Fruit fly (Drosophila melanogaster) whole organism, prepupa: ENCODE results near the gene Sar1.

ENCODE experiments used
- CG10669 ChIP-seq: fragments of 200-800 bp; sonication (Bioruptor generic); optimal IDR thresholded peaks from 3 replicates; lab custom pipeline; 2018; ENCODE audit warnings: missing biosample characterization, mild to moderate bottlenecking, missing genetic modification characterization, moderate library complexity
- CG11294 ChIP-seq: fragments of 200-800 bp; sonication (Bioruptor generic); IDR thresholded peaks from 2 replicates; pipeline ENCODE4 v1.3.6; 2022; ENCODE audit warnings: missing biosample characterization, missing genetic modification characterization
- CG11762 ChIP-seq: fragments of 200-800 bp; sonication (Bioruptor generic); optimal IDR thresholded peaks from 3 replicates; lab custom pipeline; 2016; ENCODE audit warnings: missing biosample characterization, missing genetic modification characterization; ENCODE audit not compliant: insufficient read depth
- CG11902 ChIP-seq: fragments of 200-800 bp; sonication (Bioruptor generic); optimal IDR thresholded peaks from 3 replicates; lab custom pipeline; 2016; ENCODE audit warnings: missing biosample characterization, missing genetic modification characterization
- CG15336 ChIP-seq: fragments of 200-800 bp; sonication (Bioruptor generic); IDR thresholded peaks from 2 replicates; pipeline ENCODE4 v1.3.6; 2022; ENCODE audit warnings: missing biosample characterization, missing genetic modification characterization
- CG1621 ChIP-seq: fragments of 200-800 bp; sonication (Bioruptor generic); optimal IDR thresholded peaks from 3 replicates; lab custom pipeline; 2018; ENCODE audit warnings: missing biosample characterization, mild to moderate bottlenecking, missing genetic modification characterization
- CG16779 ChIP-seq: fragments of 200-800 bp; sonication (Bioruptor generic); optimal IDR thresholded peaks from 3 replicates; lab custom pipeline; 2017; ENCODE audit warnings: missing biosample characterization, mild to moderate bottlenecking, missing genetic modification characterization
- CG31627 ChIP-seq: fragments of 200-800 bp; sonication (Bioruptor generic); optimal IDR thresholded peaks from 3 replicates; lab custom pipeline; 2016; ENCODE audit warnings: missing biosample characterization, missing genetic modification characterization
- CG3919 ChIP-seq: fragments of 200-800 bp; sonication (Bioruptor generic); optimal IDR thresholded peaks from 3 replicates; lab custom pipeline; 2016; ENCODE audit warnings: missing biosample characterization, missing genetic modification characterization
- CG6163 ChIP-seq: fragments of 200-800 bp; sonication (Bioruptor generic); IDR thresholded peaks from 3 replicates; pipeline ENCODE4 v1.3.6; 2022; ENCODE audit warnings: missing biosample characterization, missing genetic modification characterization
- CG6808 ChIP-seq: fragments of 200-800 bp; sonication (Bioruptor generic); optimal IDR thresholded peaks from 3 replicates; lab custom pipeline; 2017; ENCODE audit warnings: missing biosample characterization, missing genetic modification characterization, mild to moderate bottlenecking, moderate library complexity, missing genetic modification reagents
- CG7368 ChIP-seq: fragments of 200-800 bp; sonication (Bioruptor generic); optimal IDR thresholded peaks from 3 replicates; lab custom pipeline; 2016; ENCODE audit warnings: missing biosample characterization, missing genetic modification characterization
- CG8119 ChIP-seq: fragments of 200-800 bp; sonication (Bioruptor generic); IDR thresholded peaks from 3 replicates; pipeline ENCODE4 v1.3.6; 2022; ENCODE audit warnings: missing biosample characterization, missing genetic modification characterization
- CG8319 ChIP-seq: fragments of 200-800 bp; sonication (Bioruptor generic); optimal IDR thresholded peaks from 3 replicates; lab custom pipeline; 2016; ENCODE audit warnings: missing biosample characterization, missing genetic modification characterization
- CG9139 ChIP-seq: fragments of 200-800 bp; sonication (Bioruptor generic); optimal IDR thresholded peaks from 3 replicates; lab custom pipeline; 2017; ENCODE audit warnings: missing biosample characterization, mild to moderate bottlenecking, missing genetic modification characterization
- Eip78C ChIP-seq: fragments of 200-800 bp; sonication (Bioruptor generic); peaks from one replicate; lab custom pipeline; 2016; ENCODE audit warnings: missing biosample characterization, missing genetic modification characterization
- Eip93F ChIP-seq: fragments of 200-800 bp; sonication (Bioruptor generic); optimal IDR thresholded peaks from 2 replicates; lab custom pipeline; 2016; ENCODE audit warnings: missing biosample characterization, mild to moderate bottlenecking, missing genetic modification characterization
- Ets96B ChIP-seq: fragments of 200-800 bp; optimal IDR thresholded peaks from 2 replicates; lab custom pipeline; 2019; ENCODE audit warnings: missing biosample characterization, mild to moderate bottlenecking, missing genetic modification characterization, moderate library complexity
- Gug ChIP-seq: fragments of 200-800 bp; sonication (Bioruptor generic); IDR thresholded peaks from 2 replicates; pipeline ENCODE4 v1.3.6; 2022; ENCODE audit warnings: missing biosample characterization, missing genetic modification characterization
- Hr39 ChIP-seq: fragments of 200-800 bp; sonication (Bioruptor generic); optimal IDR thresholded peaks from 2 replicates; lab custom pipeline; 2016; ENCODE audit warnings: missing biosample characterization, missing genetic modification characterization
- Hr4 ChIP-seq: fragments of 200-800 bp; sonication (Bioruptor generic); optimal IDR thresholded peaks from 3 replicates; lab custom pipeline; 2016; ENCODE audit warnings: missing biosample characterization, missing genetic modification characterization
- Met ChIP-seq: fragments of 200-800 bp; sonication (Bioruptor generic); optimal IDR thresholded peaks from 3 replicates; lab custom pipeline; 2016; ENCODE audit warnings: missing biosample characterization, missing genetic modification characterization
- OdsH ChIP-seq: fragments of 200-800 bp; sonication (Bioruptor generic); optimal IDR thresholded peaks from 3 replicates; lab custom pipeline; 2016; ENCODE audit warnings: missing biosample characterization, missing genetic modification characterization
- Sox102F ChIP-seq: fragments of 200-800 bp; sonication (Bioruptor generic); optimal IDR thresholded peaks from 2 replicates; lab custom pipeline; 2016; ENCODE audit warnings: missing biosample characterization, mild to moderate bottlenecking, missing genetic modification characterization
- Sox14 ChIP-seq: fragments of 200-800 bp; sonication (Bioruptor generic); optimal IDR thresholded peaks from 3 replicates; lab custom pipeline; 2016; ENCODE audit warnings: missing biosample characterization, missing genetic modification characterization
- acj6 ChIP-seq: fragments of 200-800 bp; sonication (Bioruptor generic); optimal IDR thresholded peaks from 3 replicates; lab custom pipeline; 2016; ENCODE audit warnings: missing biosample characterization, missing genetic modification characterization
- cyc ChIP-seq: fragments of 200-800 bp; sonication (Bioruptor generic); optimal IDR thresholded peaks from 3 replicates; lab custom pipeline; 2016; ENCODE audit warnings: missing biosample characterization, missing genetic modification characterization
- dac ChIP-seq: fragments of 200-800 bp; sonication (Bioruptor generic); optimal IDR thresholded peaks from 2 replicates; lab custom pipeline; 2017; ENCODE audit warnings: missing biosample characterization, mild to moderate bottlenecking, missing genetic modification characterization
- dsx ChIP-seq: fragments of 200-800 bp; optimal IDR thresholded peaks from 3 replicates; lab custom pipeline; 2019; ENCODE audit warnings: missing biosample characterization, mild to moderate bottlenecking, missing genetic modification characterization, moderate library complexity; ENCODE audit not compliant: poor library complexity, severe bottlenecking
- eg ChIP-seq: fragments of 200-800 bp; sonication (Bioruptor generic); IDR thresholded peaks from 3 replicates; pipeline ENCODE4 v1.3.6; 2022; ENCODE audit warnings: missing biosample characterization, missing genetic modification characterization
- esn ChIP-seq: fragments of 200-800 bp; sonication (Bioruptor generic); optimal IDR thresholded peaks from 2 replicates; lab custom pipeline; 2016; ENCODE audit warnings: missing biosample characterization, mild to moderate bottlenecking, missing genetic modification characterization, moderate library complexity
- fd59A ChIP-seq: fragments of 200-800 bp; sonication (Bioruptor generic); optimal IDR thresholded peaks from 2 replicates; lab custom pipeline; 2017; ENCODE audit warnings: missing biosample characterization, mild to moderate bottlenecking, missing genetic modification characterization, missing genetic modification reagents
- lz ChIP-seq: fragments of 200-800 bp; sonication (Bioruptor generic); optimal IDR thresholded peaks from 3 replicates; lab custom pipeline; 2016; ENCODE audit warnings: missing biosample characterization, missing genetic modification characterization
- net ChIP-seq: fragments of 200-800 bp; sonication (Bioruptor generic); optimal IDR thresholded peaks from 3 replicates; lab custom pipeline; 2016; ENCODE audit warnings: missing biosample characterization, missing genetic modification characterization
- pdm3 ChIP-seq: fragments of 200-800 bp; sonication (Bioruptor generic); optimal IDR thresholded peaks from 3 replicates; lab custom pipeline; 2016; ENCODE audit warnings: missing biosample characterization, missing genetic modification characterization
- spab ChIP-seq: fragments of 200-800 bp; sonication (Bioruptor generic); optimal IDR thresholded peaks from 2 replicates; lab custom pipeline; 2017; ENCODE audit warnings: missing biosample characterization, mild to moderate bottlenecking, missing genetic modification characterization, missing genetic modification reagents
- ss ChIP-seq, 2 experiments: fragments of 200-800 bp; sonication (Bioruptor generic); optimal IDR thresholded peaks; 2 replicates in 1 of 2; 3 replicates in 1 of 2; lab custom pipeline; 2017 to 2018; ENCODE audit warnings: mild to moderate bottlenecking in 2 of 2, missing biosample characterization in 2 of 2, missing genetic modification characterization in 2 of 2, moderate library complexity in 1 of 2
- svp ChIP-seq: fragments of 200-800 bp; sonication (Bioruptor generic); peaks from one replicate; lab custom pipeline; 2016; ENCODE audit warnings: missing biosample characterization, missing genetic modification characterization
- topi ChIP-seq: fragments of 200-800 bp; sonication (Bioruptor generic); optimal IDR thresholded peaks from 3 replicates; lab custom pipeline; 2016; ENCODE audit warnings: missing biosample characterization, missing genetic modification characterization
- vri ChIP-seq: fragments of 200-800 bp; sonication (Bioruptor generic); optimal IDR thresholded peaks from 3 replicates; lab custom pipeline; 2016; ENCODE audit warnings: missing biosample characterization, mild to moderate bottlenecking, missing genetic modification characterization

The Sar1 gene

dm6 chr3R:22339510-22339909 is 17.0 kb upstream of the Sar1 start (continued):
- TF ChIP-seq Gug (GFP tag; lab: Robert Waterston, UW): 0 out of 2 replicates have a peak, but pooled peaks have one; percentile 12
- TF ChIP-seq CG1621 (tag; lab: Kevin White, UChicago): peak; percentile 58
- TF ChIP-seq dac (GFP tag; lab: Kevin White, UChicago): no peak
- TF ChIP-seq CG8119 (GFP tag; lab: Robert Waterston, UW): peak; percentile 51; the same call in 1 of the 3 replicates
- TF ChIP-seq CG10669: peak; percentile 72
- peak; percentile 30 for TF ChIP-seq vri (GFP tag; lab: Kevin White, UChicago)
- TF ChIP-seq pdm3 (GFP tag; lab: Kevin White, UChicago): peak; percentile 64
- peak; percentile 68 for TF ChIP-seq cyc (GFP tag; lab: Kevin White, UChicago)
- TF ChIP-seq CG11294 (GFP tag; lab: Robert Waterston, UW): no peak
- TF ChIP-seq esn (GFP tag; lab: Kevin White, UChicago): peak; percentile 59
- peak; percentile 81 for TF ChIP-seq svp (GFP tag; lab: Kevin White, UChicago)
- TF ChIP-seq CG9139 (GFP tag; lab: Kevin White, UChicago): peak; percentile 61
- peak; percentile 63 for TF ChIP-seq CG31627
- TF ChIP-seq CG11902 (GFP tag; lab: Kevin White, UChicago): peak; percentile 40
- peak; percentile 25 for TF ChIP-seq CG16779 (tag; lab: Kevin White, UChicago)
- TF ChIP-seq CG11762 (GFP tag; lab: Kevin White, UChicago): peak; percentile 34
- peak; percentile 59 for TF ChIP-seq Sox14
- TF ChIP-seq Sox102F (GFP tag; lab: Kevin White, UChicago): peak; percentile 57
- TF ChIP-seq CG7368 (GFP tag; lab: Kevin White, UChicago): peak; percentile 58
- peak; percentile 66 for TF ChIP-seq acj6 (GFP tag; lab: Kevin White, UChicago)
- TF ChIP-seq Ets96B: peak; percentile 68
- no peak for TF ChIP-seq Eip93F (GFP tag; lab: Kevin White, UChicago)
- TF ChIP-seq Eip78C (GFP tag; lab: Kevin White, UChicago): peak; percentile 90
- TF ChIP-seq CG8319: peak; percentile 52
- peak; percentile 65 for TF ChIP-seq net (GFP tag; lab: Kevin White, UChicago)
- TF ChIP-seq spab (GFP tag; lab: Kevin White, UChicago): peak; percentile 73
- TF ChIP-seq CG6163 (GFP tag; lab: Robert Waterston, UW): peak; percentile 79
- TF ChIP-seq Met (GFP tag; lab: Kevin White, UChicago): peak; percentile 66
- peak; percentile 74 for TF ChIP-seq CG3919 (GFP tag; lab: Kevin White, UChicago)
- TF ChIP-seq, all 60 proteins: peak for 52

- TF ChIP-seq Hr4 (GFP tag; lab: Kevin White, UChicago) (no peak), pdm3 (GFP tag; lab: Kevin White, UChicago) (no peak)
Observed at dm6 chr3R:22340207-22340606, 16.3 kb upstream of the Sar1 start, which contains the start of gene CG5388. Gene CG5388, minus strand, starts transcription at chr3R:22340307.

dm6 chr3R:22341652-22342051 is 14.8 kb upstream of the Sar1 start:
- no peak for TF ChIP-seq eg (GFP tag; lab: Robert Waterston, UW)
- no peak for TF ChIP-seq lz (GFP tag; lab: Kevin White, UChicago)
- TF ChIP-seq dsx (GFP tag; lab: Kevin White, UChicago): no peak
- TF ChIP-seq CG11762 (GFP tag; lab: Kevin White, UChicago): no peak
- TF ChIP-seq cyc (GFP tag; lab: Kevin White, UChicago): no peak
- TF ChIP-seq fd59A (GFP tag; lab: Kevin White, UChicago): no peak
- TF ChIP-seq CG6808 (GFP tag; lab: Kevin White, UChicago): no peak
- TF ChIP-seq CG8119 (GFP tag; lab: Robert Waterston, UW): no peak
- no peak for TF ChIP-seq dac (GFP tag; lab: Kevin White, UChicago)
- no peak for TF ChIP-seq esn (GFP tag; lab: Kevin White, UChicago)
- no peak for TF ChIP-seq Hr39 (GFP tag; lab: Kevin White, UChicago)
- no peak for TF ChIP-seq ss (GFP tag; optimal IDR thresholded peaks at IDR 0.05; lab: Kevin White, UChicago)
- TF ChIP-seq CG15336 (GFP tag; lab: Robert Waterston, UW): no peak
- no peak for TF ChIP-seq topi (GFP tag; lab: Kevin White, UChicago)
- TF ChIP-seq CG6163 (GFP tag; lab: Robert Waterston, UW): no peak
- TF ChIP-seq CG9139 (GFP tag; lab: Kevin White, UChicago): no peak
- no peak for TF ChIP-seq Sox14
- TF ChIP-seq OdsH: no peak
- no peak for TF ChIP-seq CG3919 (GFP tag; lab: Kevin White, UChicago)
- TF ChIP-seq, all 60 proteins: peak for 0
